Worm (Caenorhabditis elegans): ENCODE data around the gene pho-5.

DNA sequence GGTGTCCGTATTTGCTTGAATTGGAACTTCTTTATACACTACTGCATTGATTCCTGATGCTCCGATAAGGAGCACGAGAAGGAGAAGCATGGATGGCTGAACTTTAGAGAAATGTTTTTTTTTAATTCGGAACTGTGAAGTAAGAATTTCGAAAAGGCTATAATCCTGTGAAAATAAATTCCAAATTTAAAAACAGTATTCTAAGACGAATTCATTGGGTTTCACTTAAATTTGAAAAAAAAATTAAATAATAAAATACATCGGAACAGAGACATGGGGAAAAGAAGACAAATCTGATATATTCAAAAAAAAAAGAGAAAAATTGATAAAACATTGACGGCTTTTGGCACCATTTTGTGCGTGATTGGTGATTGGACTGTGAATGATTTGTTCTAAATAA is at the start of gene pho-5:
- no peak for TF ChIP-seq nhr-28 (tag; optimal IDR thresholded peaks at IDR 0.05)
- TF ChIP-seq daf-12 (tag; optimal IDR thresholded peaks at IDR 0.05) = no peak

All from whole organism, L4 larva.